Fruit fly (Drosophila melanogaster) whole organism, embryonic: ENCODE measurements around the gene CG12948.

ENCODE experiments used
- Antp ChIP-seq: fragments of 200-800 bp; sonication (Bioruptor generic); optimal IDR thresholded peaks from 3 replicates; lab custom pipeline; 2016; ENCODE audit warnings: missing biosample characterization, missing genetic modification characterization
- Atf-2 ChIP-seq: fragments of 200-800 bp; sonication (Bioruptor generic); optimal IDR thresholded peaks from 2 replicates; lab custom pipeline; 2016; ENCODE audit warnings: missing biosample characterization, missing genetic modification characterization
- Bteb2 ChIP-seq: fragments of 200-800 bp; sonication (Bioruptor generic); optimal IDR thresholded peaks from 2 replicates; lab custom pipeline; 2016; ENCODE audit warnings: missing biosample characterization, missing genetic modification characterization
- CG1024 ChIP-seq: fragments of 200-800 bp; sonication (Bioruptor generic); IDR thresholded peaks from 2 replicates; pipeline ENCODE4 v1.3.6; 2022; ENCODE audit warnings: missing biosample characterization, missing genetic modification characterization
- CG10431 ChIP-seq: fragments of 200-800 bp; sonication (Bioruptor generic); optimal IDR thresholded peaks from 3 replicates; lab custom pipeline; 2018; ENCODE audit warnings: missing biosample characterization, mild to moderate bottlenecking, missing genetic modification characterization
- CG10654 ChIP-seq: fragments of 200-800 bp; sonication (Bioruptor generic); optimal IDR thresholded peaks from 2 replicates; lab custom pipeline; 2016; ENCODE audit warnings: missing biosample characterization, missing genetic modification characterization
- CG11456 ChIP-seq: fragments of 200-800 bp; sonication (Bioruptor generic); IDR thresholded peaks from 3 replicates; pipeline ENCODE4 v1.3.6; 2022; ENCODE audit warnings: missing biosample characterization, missing genetic modification characterization
- CG11560 ChIP-seq: fragments of 200-800 bp; sonication (Bioruptor generic); IDR thresholded peaks from 3 replicates; pipeline ENCODE4 v1.3.6; 2022; ENCODE audit warnings: missing biosample characterization, missing genetic modification characterization
- CG13296 ChIP-seq: fragments of 200-800 bp; sonication (Bioruptor generic); optimal IDR thresholded peaks from 3 replicates; lab custom pipeline; 2018; ENCODE audit warnings: missing biosample characterization, mild to moderate bottlenecking, missing genetic modification characterization
- CG1602 ChIP-seq: fragments of 200-800 bp; sonication (Bioruptor generic); optimal IDR thresholded peaks from 3 replicates; lab custom pipeline; 2016; ENCODE audit warnings: missing biosample characterization, missing genetic modification characterization
- CG18011 ChIP-seq: fragments of 200-800 bp; sonication (Bioruptor generic); optimal IDR thresholded peaks from 2 replicates; lab custom pipeline; 2017; ENCODE audit warnings: missing biosample characterization, missing genetic modification characterization, mild to moderate bottlenecking, moderate library complexity, missing genotype
- CG1832 ChIP-seq: fragments of 200-800 bp; sonication (Bioruptor generic); optimal IDR thresholded peaks from 2 replicates; lab custom pipeline; 2017; ENCODE audit warnings: missing biosample characterization, mild to moderate bottlenecking, missing genetic modification characterization, inconsistent platforms
- CG18476 ChIP-seq: fragments of 200-800 bp; sonication (Bioruptor generic); optimal IDR thresholded peaks from 2 replicates; lab custom pipeline; 2016; ENCODE audit warnings: missing biosample characterization, mild to moderate bottlenecking, missing genetic modification characterization
- CG2120 ChIP-seq: fragments of 200-800 bp; sonication (Bioruptor generic); optimal IDR thresholded peaks from 3 replicates; lab custom pipeline; 2016; ENCODE audit warnings: missing biosample characterization, missing genetic modification characterization
- CG2129 ChIP-seq: fragments of 200-800 bp; sonication (Bioruptor generic); IDR thresholded peaks from 2 replicates; pipeline ENCODE4 v1.3.6; 2022; ENCODE audit warnings: missing biosample characterization, missing genetic modification characterization; ENCODE audit not compliant: partially characterized antibody
- CG31365 ChIP-seq: fragments of 200-800 bp; sonication (Bioruptor generic); optimal IDR thresholded peaks from 2 replicates; lab custom pipeline; 2018; ENCODE audit warnings: missing biosample characterization, mild to moderate bottlenecking, missing genetic modification characterization
- CG33557 ChIP-seq: fragments of 200-800 bp; sonication (Bioruptor generic); optimal IDR thresholded peaks from 2 replicates; lab custom pipeline; 2019; ENCODE audit warnings: missing biosample characterization, mild to moderate bottlenecking, missing genetic modification characterization, moderate library complexity
- CG34224 ChIP-seq: fragments of 200-800 bp; sonication (Bioruptor generic); IDR thresholded peaks from 3 replicates; pipeline ENCODE4 v1.3.6; 2022; ENCODE audit warnings: missing biosample characterization, missing genetic modification characterization; ENCODE audit not compliant: partially characterized antibody
- CG6854 ChIP-seq: fragments of 200-800 bp; sonication (Bioruptor generic); optimal IDR thresholded peaks from 3 replicates; lab custom pipeline; 2017; ENCODE audit warnings: missing biosample characterization, mild to moderate bottlenecking, missing genetic modification characterization
- CG7271 ChIP-seq: fragments of 200-800 bp; sonication (Bioruptor generic); optimal IDR thresholded peaks from 2 replicates; lab custom pipeline; 2018; ENCODE audit warnings: missing biosample characterization, mild to moderate bottlenecking, missing genetic modification characterization, moderate library complexity
- CG7963 ChIP-seq: fragments of 200-800 bp; sonication (Bioruptor generic); IDR thresholded peaks from 3 replicates; pipeline ENCODE4 v1.3.6; 2022; ENCODE audit warnings: missing biosample characterization, missing genetic modification characterization; ENCODE audit not compliant: partially characterized antibody
- CG8388 ChIP-seq: fragments of 200-800 bp; sonication (Bioruptor generic); optimal IDR thresholded peaks from 2 replicates; lab custom pipeline; 2019; ENCODE audit warnings: missing biosample characterization, mild to moderate bottlenecking, missing genetic modification characterization, moderate library complexity
- CG9215 ChIP-seq: fragments of 200-800 bp; sonication (Bioruptor generic); IDR thresholded peaks from 2 replicates; pipeline ENCODE4 v1.3.6; 2022; ENCODE audit warnings: missing biosample characterization, missing genetic modification characterization
- Dbx ChIP-seq: fragments of 200-800 bp; sonication (Bioruptor generic); IDR thresholded peaks from 3 replicates; pipeline ENCODE4 v1.3.6; 2022; ENCODE audit warnings: missing biosample characterization, missing genetic modification characterization
- Dip2 ChIP-seq: fragments of 200-800 bp; sonication (Bioruptor generic); IDR thresholded peaks from 2 replicates; pipeline ENCODE4 v1.3.6; 2022; ENCODE audit warnings: missing biosample characterization, missing genetic modification characterization
- Drgx ChIP-seq: fragments of 200-800 bp; sonication (Bioruptor generic); IDR thresholded peaks from 2 replicates; pipeline ENCODE4 v1.3.6; 2022; ENCODE audit warnings: missing biosample characterization, missing genetic modification characterization
- Hmr ChIP-seq: fragments of 200-800 bp; sonication (Bioruptor generic); optimal IDR thresholded peaks from 3 replicates; lab custom pipeline; 2017; ENCODE audit warnings: mild to moderate bottlenecking, missing biosample characterization, missing genetic modification reagents, missing genetic modification characterization
- PHDP ChIP-seq: fragments of 200-800 bp; sonication (Bioruptor generic); optimal IDR thresholded peaks from 3 replicates; lab custom pipeline; 2018; ENCODE audit warnings: missing biosample characterization, mild to moderate bottlenecking, missing genetic modification characterization, moderate library complexity
- Sry-β ChIP-seq: fragments of 200-800 bp; sonication (Bioruptor generic); optimal IDR thresholded peaks from 2 replicates; lab custom pipeline; 2018; ENCODE audit warnings: missing biosample characterization, mild to moderate bottlenecking, missing genetic modification characterization, moderate library complexity
- Sry-δ ChIP-seq: fragments of 200-800 bp; sonication (Bioruptor generic); optimal IDR thresholded peaks from 2 replicates; lab custom pipeline; 2016; ENCODE audit warnings: missing biosample characterization, missing genetic modification characterization
- Tbp ChIP-seq: fragments of >200 bp; optimal IDR thresholded peaks from 2 replicates; lab custom pipeline; 2018; ENCODE audit warnings: missing biosample characterization, missing genetic modification characterization
- az2 ChIP-seq: fragments of 200-800 bp; sonication (Bioruptor generic); optimal IDR thresholded peaks from 3 replicates; lab custom pipeline; 2016; ENCODE audit warnings: missing biosample characterization, missing genetic modification characterization
- corto ChIP-seq: fragments of 200-800 bp; sonication (Bioruptor generic); optimal IDR thresholded peaks from 2 replicates; lab custom pipeline; 2016; ENCODE audit warnings: missing biosample characterization, mild to moderate bottlenecking, missing genetic modification characterization, moderate library complexity
- dmrt11E ChIP-seq: fragments of 200-800 bp; sonication (Bioruptor generic); optimal IDR thresholded peaks from 3 replicates; lab custom pipeline; 2018; ENCODE audit warnings: missing biosample characterization, mild to moderate bottlenecking, missing genetic modification characterization, moderate library complexity
- fd64A ChIP-seq: fragments of 200-800 bp; sonication (Bioruptor generic); optimal IDR thresholded peaks from 3 replicates; lab custom pipeline; 2018; ENCODE audit warnings: missing biosample characterization, mild to moderate bottlenecking, missing genetic modification characterization
- gt ChIP-seq: fragments of 200-800 bp; sonication (Bioruptor generic); IDR thresholded peaks from 2 replicates; pipeline ENCODE4 v1.3.6; 2022; ENCODE audit warnings: missing biosample characterization, missing genetic modification characterization
- kah ChIP-seq: fragments of 200-800 bp; sonication (Bioruptor generic); optimal IDR thresholded peaks from 2 replicates; lab custom pipeline; 2018; ENCODE audit warnings: missing biosample characterization, mild to moderate bottlenecking, missing genetic modification characterization
- lilli ChIP-seq: fragments of 200-800 bp; sonication (Bioruptor generic); optimal IDR thresholded peaks from 3 replicates; lab custom pipeline; 2016; ENCODE audit warnings: missing biosample characterization, missing genetic modification characterization
- lmd ChIP-seq: fragments of 200-800 bp; sonication (Bioruptor generic); IDR thresholded peaks from 2 replicates; pipeline ENCODE4 v1.3.6; 2022; ENCODE audit warnings: missing biosample characterization, missing genetic modification characterization
- mld ChIP-seq: fragments of 200-800 bp; sonication (Bioruptor generic); IDR thresholded peaks from 3 replicates; pipeline ENCODE4 v1.3.6; 2022; ENCODE audit warnings: missing biosample characterization, missing genetic modification characterization; ENCODE audit not compliant: partially characterized antibody
- nmo ChIP-seq: fragments of 200-800 bp; sonication (Bioruptor generic); optimal IDR thresholded peaks from 2 replicates; lab custom pipeline; 2018; ENCODE audit warnings: missing biosample characterization, mild to moderate bottlenecking, missing genetic modification characterization, moderate library complexity
- onecut ChIP-seq: fragments of 200-800 bp; sonication (Bioruptor generic); IDR thresholded peaks from 2 replicates; pipeline ENCODE4 v1.3.6; 2022; ENCODE audit warnings: missing biosample characterization, missing genetic modification characterization
- ranshi ChIP-seq: fragments of 200-800 bp; sonication (Bioruptor generic); IDR thresholded peaks from 2 replicates; pipeline ENCODE4 v1.3.6; 2022; ENCODE audit warnings: missing biosample characterization, missing genetic modification characterization
- sens ChIP-seq: fragments of 200-800 bp; sonication (Bioruptor generic); peaks from one replicate; lab custom pipeline; 2016; ENCODE audit warnings: missing biosample characterization, missing genetic modification characterization
- slp2 ChIP-seq: fragments of 200-800 bp; sonication (Bioruptor generic); optimal IDR thresholded peaks from 2 replicates; lab custom pipeline; 2016; ENCODE audit warnings: missing biosample characterization, missing genetic modification characterization
- sr ChIP-seq: fragments of 200-800 bp; sonication (Bioruptor generic); IDR thresholded peaks from 3 replicates; pipeline ENCODE4 v1.3.6; 2022; ENCODE audit warnings: missing biosample characterization, missing genetic modification characterization
- tgo ChIP-seq: fragments of 200-800 bp; sonication (Bioruptor generic); IDR thresholded peaks from 3 replicates; pipeline ENCODE4 v1.3.6; 2022; ENCODE audit warnings: missing biosample characterization, missing genetic modification characterization
- wek ChIP-seq: fragments of 200-800 bp; sonication (Bioruptor generic); optimal IDR thresholded peaks from 3 replicates; lab custom pipeline; 2018; ENCODE audit warnings: missing biosample characterization, mild to moderate bottlenecking, missing genetic modification characterization, moderate library complexity
- zfh2 ChIP-seq: fragments of 200-800 bp; sonication (Bioruptor generic); optimal IDR thresholded peaks from 2 replicates; lab custom pipeline; 2016; ENCODE audit warnings: missing biosample characterization, missing genetic modification characterization

CG12948 gene

DNA sequence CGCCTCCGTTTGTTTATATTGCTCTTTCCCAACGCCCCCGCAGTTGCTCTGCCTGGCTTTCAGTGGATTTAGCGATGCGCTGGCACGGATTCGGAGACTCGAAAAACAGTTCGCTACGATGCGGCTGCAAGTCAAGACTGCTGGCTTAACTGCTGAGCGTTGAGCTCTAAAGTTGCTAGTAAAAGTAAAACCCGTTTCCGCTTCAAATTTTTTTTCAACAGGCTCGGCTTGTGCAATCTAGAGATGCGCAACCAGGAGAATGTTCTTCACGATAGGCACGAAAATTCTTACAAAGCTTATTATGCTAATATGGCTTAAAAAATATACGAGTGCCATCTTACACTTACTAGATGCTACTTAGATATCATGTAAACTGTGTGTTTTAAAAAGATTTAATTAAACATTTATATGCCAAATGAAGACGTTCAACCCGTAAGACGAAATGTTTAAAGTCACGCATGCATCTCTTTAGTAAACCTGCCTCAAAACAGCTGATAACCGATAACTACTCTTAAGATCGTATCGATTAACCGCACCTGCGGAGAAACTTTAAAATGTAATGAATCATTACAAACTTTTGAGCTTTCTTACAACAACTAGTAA lies at the start of gene CG12948:
TSS of gene CG12948 (minus strand) at position 473 of the 603 bp plus-strand sequence.
- TF ChIP-seq CG10654 (GFP tag; lab: Kevin White, UChicago) (no peak), tgo (GFP tag; lab: Robert Waterston, UW) (0 out of 3 replicates have a peak, but pooled peaks have one; percentile 40), CG11560 (tag; lab: Robert Waterston, UW) (peak; percentile 44; the same call in 1 of the 3 replicates), CG18476 (GFP tag; lab: Kevin White, UChicago) (no peak), CG31365 (tag; lab: Kevin White, UChicago) (peak; percentile 19), CG8388 (GFP tag; lab: Kevin White, UChicago) (peak; percentile 31), onecut (GFP tag; lab: Robert Waterston, UW) (0 out of 2 replicates have a peak, but pooled peaks have one; percentile 19), Dip2 (GFP tag; lab: Robert Waterston, UW) (no peak), CG1832 (GFP tag; lab: Kevin White, UChicago) (no peak), Drgx (GFP tag; lab: Robert Waterston, UW) (0 out of 2 replicates have a peak, but pooled peaks have one; percentile 19), nmo (GFP tag; lab: Kevin White, UChicago) (peak; percentile 49), CG18011 (GFP tag; lab: Kevin White, UChicago) (peak; percentile 23), Atf-2 (peak; percentile 22), CG34224 (peak; percentile 96), Antp (GFP tag; lab: Kevin White, UChicago) (peak; percentile 41), CG10431 (no peak), lilli (GFP tag; lab: Kevin White, UChicago) (peak; percentile 72), sens (peak; percentile 90), CG9215 (GFP tag; lab: Robert Waterston, UW) (0 out of 2 replicates have a peak, but pooled peaks have one; percentile 44), CG6854 (GFP tag; lab: Kevin White, UChicago) (no peak), slp2 (peak; percentile 21), dmrt11E (peak; percentile 46), CG33557 (GFP tag; lab: Kevin White, UChicago) (peak; percentile 60), lmd (GFP tag; lab: Robert Waterston, UW) (peak; percentile 45), CG13296 (GFP tag; lab: Kevin White, UChicago) (peak; percentile 54), CG7963 (peak; percentile 66; the same call in 2 of the 3 replicates), Sry-δ (peak; percentile 83), zfh2 (GFP tag; lab: Kevin White, UChicago) (peak; percentile 20), Hmr (GFP tag; lab: Kevin White, UChicago) (no peak), CG1602 (peak; percentile 32), sr (GFP tag; lab: Robert Waterston, UW) (peak; percentile 93), Sry-β (GFP tag; lab: Kevin White, UChicago) (peak; percentile 90), mld (GFP tag; lab: Robert Waterston, UW) (peak; percentile 79; the same call in 1 of the 3 replicates), az2 (GFP tag; lab: Kevin White, UChicago) (peak; percentile 3), CG2129 (peak; percentile 92), Bteb2 (GFP tag; lab: Kevin White, UChicago) (peak; percentile 16), corto (GFP tag; lab: Kevin White, UChicago) (peak; percentile 49), PHDP (tag; lab: Kevin White, UChicago) (peak; percentile 64), kah (GFP tag; lab: Kevin White, UChicago) (no peak), CG1024 (GFP tag; lab: Robert Waterston, UW) (no peak), gt (GFP tag; lab: Robert Waterston, UW) (no peak), CG11456 (0 out of 3 replicates have a peak, but pooled peaks have one; percentile 12), ranshi (no peak; the same call in 1 of the 2 replicates), fd64A (GFP tag; lab: Kevin White, UChicago) (peak; percentile 4), CG7271 (tag; lab: Kevin White, UChicago) (peak; percentile 5), Tbp (GFP tag; lab: Kevin White, UChicago) (no peak), wek (GFP tag; lab: Kevin White, UChicago) (no peak), CG2120 (peak; percentile 77), Dbx (GFP tag; lab: Robert Waterston, UW) (peak; percentile 11; the same call in 1 of the 3 replicates)
